Worm (Caenorhabditis elegans) whole organism, late embryonic: ENCODE measurements around the gene F45F2.9.

Experiments used
- C08G9.2 ChIP-seq: sonication (generic microtip); optimal IDR thresholded peaks from 2 replicates; lab custom pipeline; 2016; ENCODE audit warnings: mild to moderate bottlenecking, missing genetic modification characterization, moderate library complexity, missing compliant biosample characterization
- K02D7.2 ChIP-seq: sonication (generic microtip); optimal IDR thresholded peaks from 2 replicates; lab custom pipeline; 2017; ENCODE audit warnings: mild to moderate bottlenecking, missing genetic modification characterization, missing compliant biosample characterization
- T23F11.4 ChIP-seq: fragments of 200-800 bp; sonication (Bioruptor generic); optimal IDR thresholded peaks from 2 replicates; lab custom pipeline; 2018; ENCODE audit warnings: mild to moderate bottlenecking, missing genetic modification characterization, missing compliant biosample characterization
- Y22D7AL.16 ChIP-seq: sonication (generic microtip); optimal IDR thresholded peaks from 2 replicates; lab custom pipeline; 2016; ENCODE audit warnings: missing genetic modification characterization, missing compliant biosample characterization
- ama-1 ChIP-seq: fragments of 150-350 bp; optimal IDR thresholded peaks from 2 replicates; lab custom pipeline; 2014
- ceh-14 ChIP-seq: sonication (generic microtip); optimal IDR thresholded peaks from 2 replicates; lab custom pipeline; 2016; ENCODE audit warnings: missing genotype, missing genetic modification characterization, missing compliant biosample characterization
- ceh-19 ChIP-seq: fragments of 200-800 bp; sonication (Bioruptor generic); optimal IDR thresholded peaks from 2 replicates; lab custom pipeline; 2018; ENCODE audit warnings: mild to moderate bottlenecking, missing genetic modification characterization, missing compliant biosample characterization
- ceh-30 ChIP-seq: fragments of 150-350 bp; optimal IDR thresholded peaks from 2 replicates; lab custom pipeline; 2014; ENCODE audit warnings: missing biosample characterization, missing genetic modification characterization
- ceh-45 ChIP-seq: fragments of 200-800 bp; sonication (Bioruptor generic); IDR thresholded peaks from 2 replicates; pipeline ENCODE4 v1.3.6; 2022; ENCODE audit warnings: missing genetic modification reagents, missing genetic modification characterization, missing compliant biosample characterization
- ceh-9 ChIP-seq: sonication (generic microtip); optimal IDR thresholded peaks from 2 replicates; lab custom pipeline; 2016; ENCODE audit warnings: mild to moderate bottlenecking, missing genetic modification characterization, inconsistent platforms, missing compliant biosample characterization
- elt-2 ChIP-seq: sonication (generic microtip); optimal IDR thresholded peaks from 2 replicates; lab custom pipeline; 2016; ENCODE audit warnings: missing genetic modification reagents, missing genetic modification characterization, missing compliant biosample characterization
- elt-4 ChIP-seq: sonication (generic microtip); optimal IDR thresholded peaks from 2 replicates; lab custom pipeline; 2016; ENCODE audit warnings: missing genetic modification characterization, missing compliant biosample characterization
- fax-1 ChIP-seq: sonication (generic microtip); optimal IDR thresholded peaks from 2 replicates; lab custom pipeline; 2016; ENCODE audit warnings: missing genotype, missing genetic modification characterization, missing compliant biosample characterization
- fkh-6 ChIP-seq: sonication (generic microtip); optimal IDR thresholded peaks from 2 replicates; lab custom pipeline; 2016; ENCODE audit warnings: missing genetic modification characterization, missing compliant biosample characterization
- hlh-6 ChIP-seq: sonication (generic microtip); optimal IDR thresholded peaks from 2 replicates; lab custom pipeline; 2016; ENCODE audit warnings: missing genotype, missing genetic modification characterization, missing compliant biosample characterization
- hlh-8 ChIP-seq: sonication (generic microtip); optimal IDR thresholded peaks from 2 replicates; lab custom pipeline; 2016; ENCODE audit warnings: missing genotype, missing genetic modification characterization, missing compliant biosample characterization
- lin-11 ChIP-seq: fragments of 200-800 bp; sonication (Bioruptor generic); optimal IDR thresholded peaks from 2 replicates; lab custom pipeline; 2018; ENCODE audit warnings: mild to moderate bottlenecking, missing genetic modification characterization, missing compliant biosample characterization
- madf-2 ChIP-seq: sonication (generic microtip); optimal IDR thresholded peaks from 2 replicates; lab custom pipeline; 2017; ENCODE audit warnings: missing genetic modification characterization, missing compliant biosample characterization
- mec-3 ChIP-seq: sonication (generic microtip); optimal IDR thresholded peaks from 2 replicates; lab custom pipeline; 2016; ENCODE audit warnings: borderline replicate concordance, missing genetic modification characterization, missing compliant biosample characterization
- nfya-1 ChIP-seq: sonication (generic microtip); optimal IDR thresholded peaks from 2 replicates; lab custom pipeline; 2017; ENCODE audit warnings: missing genetic modification characterization, mild to moderate bottlenecking, missing compliant biosample characterization, antibody characterized with exemption, moderate library complexity
- odd-2 ChIP-seq: sonication (generic microtip); optimal IDR thresholded peaks from 2 replicates; lab custom pipeline; 2017; ENCODE audit warnings: antibody characterized with exemption, mild to moderate bottlenecking, missing genetic modification characterization, missing compliant biosample characterization
- pax-1 ChIP-seq: fragments of 150-350 bp; optimal IDR thresholded peaks from 2 replicates; lab custom pipeline; 2014; ENCODE audit warnings: missing biosample characterization, missing genetic modification characterization
- pha-4 ChIP-seq: fragments of 150-350 bp; optimal IDR thresholded peaks from 2 replicates; lab custom pipeline; 2018; ENCODE audit warnings: missing biosample characterization, missing genetic modification reagents, missing genetic modification characterization
- ref-2 ChIP-seq: sonication (generic microtip); optimal IDR thresholded peaks from 2 replicates; lab custom pipeline; 2016; ENCODE audit warnings: missing genetic modification characterization, missing compliant biosample characterization
- sdc-2 ChIP-seq: sonication (generic microtip); optimal IDR thresholded peaks from 2 replicates; lab custom pipeline; 2016; ENCODE audit warnings: missing genotype, missing genetic modification characterization, missing compliant biosample characterization
- sox-2 ChIP-seq: fragments of 200-800 bp; sonication (Bioruptor generic); IDR thresholded peaks from 2 replicates; pipeline ENCODE4 v1.3.6; 2022; ENCODE audit warnings: missing genetic modification reagents, missing genetic modification characterization, missing compliant biosample characterization
- sox-4 ChIP-seq: sonication (generic microtip); optimal IDR thresholded peaks from 2 replicates; lab custom pipeline; 2017; ENCODE audit warnings: mild to moderate bottlenecking, missing genetic modification characterization, inconsistent platforms, missing compliant biosample characterization
- syd-9 ChIP-seq: sonication (generic microtip); optimal IDR thresholded peaks from 2 replicates; lab custom pipeline; 2016; ENCODE audit warnings: mild to moderate bottlenecking, missing genetic modification characterization, moderate library complexity, missing compliant biosample characterization
- tbx-7 ChIP-seq: sonication (generic microtip); optimal IDR thresholded peaks from 2 replicates; lab custom pipeline; 2016; ENCODE audit warnings: missing genotype, missing genetic modification characterization, missing compliant biosample characterization
- unc-3 ChIP-seq, 2 experiments: fragments of 200-800 bp in 1 of 2; sonication (Bioruptor generic) in 1 of 2; sonication (generic microtip) in 1 of 2; conservative IDR thresholded peaks in 1 of 2; optimal IDR thresholded peaks in 1 of 2; 2 replicates each; pipeline versions ENCODE4 v1.3.6 to Lab custom; 2016 to 2022; ENCODE audit warnings: missing compliant biosample characterization in 2 of 2, missing genetic modification characterization in 2 of 2, missing genetic modification reagents in 1 of 2
- unc-42 ChIP-seq: sonication (generic microtip); optimal IDR thresholded peaks from 2 replicates; lab custom pipeline; 2016; ENCODE audit warnings: missing genotype, missing genetic modification characterization, missing compliant biosample characterization
- unc-55 ChIP-seq: sonication (generic microtip); optimal IDR thresholded peaks from 2 replicates; lab custom pipeline; 2017; ENCODE audit warnings: missing biosample characterization, missing genetic modification reagents, missing genetic modification characterization
- zip-5 ChIP-seq: sonication (generic microtip); optimal IDR thresholded peaks from 2 replicates; lab custom pipeline; 2016; ENCODE audit warnings: missing genetic modification characterization, missing compliant biosample characterization
- ztf-16 ChIP-seq: sonication (generic microtip); optimal IDR thresholded peaks from 2 replicates; lab custom pipeline; 2017; ENCODE audit warnings: missing genetic modification characterization, missing compliant biosample characterization

Gene F45F2.9

ce11 chrV:8495106-8495505 is 18.2 kb downstream of the F45F2.9 start:
- TF ChIP-seq Y22D7AL.16 (tag; lab: Kevin White, UChicago) (no peak), lin-11 (tag; lab: Kevin White, UChicago) (no peak), K02D7.2 (tag; lab: Kevin White, UChicago) (no peak), T23F11.4 (GFP tag; lab: Kevin White, UChicago) (no peak), elt-2 (tag; lab: Kevin White, UChicago) (no peak), sdc-2 (tag; lab: Kevin White, UChicago) (no peak), tbx-7 (tag; lab: Kevin White, UChicago) (no peak), hlh-6 (no peak)

- TF ChIP-seq sdc-2 (tag; lab: Kevin White, UChicago) (no peak), pax-1 (tag; lab: Kevin White, UChicago) (no peak), unc-42 (tag; lab: Kevin White, UChicago) (no peak), C08G9.2 (tag; lab: Kevin White, UChicago) (no peak), ceh-19 (GFP tag; lab: Kevin White, UChicago) (no peak)
These were observed 18.9 kb downstream of the F45F2.9 start, which contains the start of gene pxn-1 for ce11 chrV:8494260-8494939. pxn-1 (plus strand) TSS chrV:8494889.

ce11 chrV:8481274-8481673 is 32.0 kb downstream of the F45F2.9 start:
- TF ChIP-seq unc-55 (GFP tag; lab: Kevin White, UChicago): no peak
- no peak for TF ChIP-seq fax-1 (tag; lab: Kevin White, UChicago)
- TF ChIP-seq K02D7.2 (tag; lab: Kevin White, UChicago): no peak
- no peak for TF ChIP-seq mec-3
- no peak for TF ChIP-seq pha-4 (tag; lab: Kevin White, UChicago)
- no peak for TF ChIP-seq ceh-9 (tag; lab: Kevin White, UChicago)
- no peak for TF ChIP-seq odd-2 (tag; lab: Kevin White, UChicago)
- no peak for TF ChIP-seq elt-4 (tag; lab: Kevin White, UChicago)
- TF ChIP-seq sox-4 (tag; lab: Kevin White, UChicago): no peak
- no peak for TF ChIP-seq ama-1 (lab: Kevin White, UChicago)
- no peak for TF ChIP-seq Y22D7AL.16 (tag; lab: Kevin White, UChicago)
- no peak for TF ChIP-seq zip-5 (tag; lab: Kevin White, UChicago)
- TF ChIP-seq hlh-8 (tag; lab: Kevin White, UChicago): no peak
- no peak for TF ChIP-seq syd-9
- TF ChIP-seq ceh-30: no peak
- no peak for TF ChIP-seq ceh-14
- TF ChIP-seq fkh-6: no peak

ce11 chrV:8470906-8471305 is 42.4 kb downstream of the F45F2.9 start, which contains the start of gene gplb-1:
gplb-1 (minus strand) TSS chrV:8471242.
- TF ChIP-seq sox-2 (GFP tag; lab: Robert Waterston, UW) (no peak), hlh-8 (tag; lab: Kevin White, UChicago) (no peak), ref-2 (tag; lab: Kevin White, UChicago) (no peak), ceh-9 (tag; lab: Kevin White, UChicago) (no peak), ceh-45 (GFP tag; lab: Robert Waterston, UW) (no peak), Y22D7AL.16 (tag; lab: Kevin White, UChicago) (no peak), tbx-7 (tag; lab: Kevin White, UChicago) (no peak), nfya-1 (tag; lab: Kevin White, UChicago) (no peak), ama-1 (lab: Kevin White, UChicago) (no peak), unc-3 (GFP tag; conservative IDR thresholded peaks at IDR 0.05; lab: Robert Waterston, UW) (no peak), unc-3 (tag; optimal IDR thresholded peaks at IDR 0.05; lab: Kevin White, UChicago) (no peak), ceh-14 (no peak), fkh-6 (no peak), sdc-2 (tag; lab: Kevin White, UChicago) (no peak), madf-2 (tag; lab: Kevin White, UChicago) (no peak), ztf-16 (tag; lab: Kevin White, UChicago) (no peak)
- TF ChIP-seq, all 69 proteins: peak for 0
